Worm (Caenorhabditis elegans) whole organism, early embryonic: ENCODE measurements around the gene srx-96.

Source experiments
- B0310.2 ChIP-seq: sonication (generic microtip); optimal IDR thresholded peaks from 2 replicates; lab custom pipeline; 2016; ENCODE audit warnings: mild to moderate bottlenecking, missing genetic modification characterization, missing compliant biosample characterization
- F13C5.2 ChIP-seq: sonication (generic microtip); optimal IDR thresholded peaks from 2 replicates; lab custom pipeline; 2017; ENCODE audit warnings: mild to moderate bottlenecking, missing genetic modification characterization, inconsistent platforms, missing compliant biosample characterization
- aly-1 ChIP-seq: sonication (generic microtip); optimal IDR thresholded peaks from 2 replicates; lab custom pipeline; 2016; ENCODE audit warnings: missing genetic modification characterization, missing compliant biosample characterization
- ama-1 ChIP-seq: fragments of 150-350 bp; optimal IDR thresholded peaks from 2 replicates; lab custom pipeline; 2014
- ceh-13 ChIP-seq: fragments of 200-800 bp; sonication (Bioruptor generic); optimal IDR thresholded peaks from 2 replicates; lab custom pipeline; 2018; ENCODE audit warnings: mild to moderate bottlenecking, missing genetic modification characterization, missing compliant biosample characterization
- ceh-36 ChIP-seq: sonication (generic microtip); optimal IDR thresholded peaks from 2 replicates; lab custom pipeline; 2016; ENCODE audit warnings: missing genetic modification characterization, inconsistent platforms, missing compliant biosample characterization
- ets-7 ChIP-seq: sonication (generic microtip); optimal IDR thresholded peaks from 2 replicates; lab custom pipeline; 2016; ENCODE audit warnings: missing genotype, missing genetic modification characterization, missing compliant biosample characterization
- flt-1 ChIP-seq: fragments of 200-800 bp; sonication (Bioruptor generic); IDR thresholded peaks from 2 replicates; pipeline ENCODE4 v1.3.6; 2022; ENCODE audit warnings: missing genetic modification characterization, missing compliant biosample characterization
- hmbx-1 ChIP-seq: sonication (generic microtip); optimal IDR thresholded peaks from 2 replicates; lab custom pipeline; 2016; ENCODE audit warnings: mild to moderate bottlenecking, missing genetic modification characterization, missing compliant biosample characterization
- hmg-4 ChIP-seq: fragments of 200-800 bp; sonication (Bioruptor generic); optimal IDR thresholded peaks from 2 replicates; lab custom pipeline; 2018; ENCODE audit warnings: mild to moderate bottlenecking, missing genetic modification characterization, missing compliant biosample characterization
- hnd-1 ChIP-seq: sonication (generic microtip); optimal IDR thresholded peaks from 2 replicates; lab custom pipeline; 2016; ENCODE audit warnings: missing genetic modification characterization, missing compliant biosample characterization
- pes-1 ChIP-seq: fragments of 200-800 bp; sonication (Bioruptor generic); IDR thresholded peaks from 2 replicates; pipeline ENCODE4 v1.3.6; 2022; ENCODE audit warnings: missing genetic modification reagents, missing genetic modification characterization, missing compliant biosample characterization
- scrt-1 ChIP-seq: fragments of 200-800 bp; sonication (Bioruptor generic); IDR thresholded peaks from 2 replicates; pipeline ENCODE4 v1.3.6; 2022; ENCODE audit warnings: missing genetic modification characterization, missing compliant biosample characterization
- sea-1 ChIP-seq: fragments of 200-800 bp; sonication (Bioruptor generic); conservative IDR thresholded peaks from 2 replicates; pipeline ENCODE4 v1.3.6; 2022; ENCODE audit warnings: missing genetic modification characterization, missing compliant biosample characterization
- tbx-11 ChIP-seq: fragments of 200-800 bp; sonication (Bioruptor generic); IDR thresholded peaks from 2 replicates; pipeline ENCODE4 v1.3.6; 2022; ENCODE audit warnings: missing genetic modification characterization, missing compliant biosample characterization
- tbx-37 ChIP-seq: fragments of 200-800 bp; sonication (Bioruptor generic); conservative IDR thresholded peaks from 2 replicates; pipeline ENCODE4 v1.3.6; 2022; ENCODE audit warnings: missing genetic modification reagents, missing genetic modification characterization, missing compliant biosample characterization
- tra-4 ChIP-seq: sonication (generic microtip); optimal IDR thresholded peaks from 2 replicates; lab custom pipeline; 2017; ENCODE audit warnings: missing genetic modification characterization, missing compliant biosample characterization

The srx-96 gene

ce11 chrV:13678542-13678941 lies 32.6 kb upstream of the srx-96 start, which contains the start of the genes tag-65 and ccz-1:
tag-65 (minus strand) TSS chrV:13678587.
ccz-1 (plus strand) TSS chrV:13678875.
- no peak for TF ChIP-seq ceh-36
- no peak for TF ChIP-seq B0310.2
- no peak for TF ChIP-seq pes-1
- TF ChIP-seq ama-1 (lab: Kevin White, UChicago), result no peak
- TF ChIP-seq F13C5.2 (tag; lab: Kevin White, UChicago), result peak; percentile 45

- TF ChIP-seq F13C5.2 (tag; lab: Kevin White, UChicago) (no peak), hnd-1 (tag; lab: Kevin White, UChicago) (no peak), tbx-37 (no peak), hmg-4 (no peak), hmbx-1 (tag; lab: Kevin White, UChicago) (no peak), ama-1 (lab: Kevin White, UChicago) (no peak), aly-1 (tag; lab: Kevin White, UChicago) (no peak), tra-4 (tag; lab: Kevin White, UChicago) (no peak)
Measured at ce11 chrV:13679859-13680258, 31.3 kb upstream of the srx-96 start.

- TF ChIP-seq ets-7 (tag; lab: Kevin White, UChicago) (no peak), pes-1 (0 out of 2 replicates have a peak, but pooled peaks have one; percentile 24)
Measured at ce11 chrV:13681445-13681844, 29.7 kb upstream of the srx-96 start.

- TF ChIP-seq ceh-36, result no peak
- TF ChIP-seq hnd-1 (tag; lab: Kevin White, UChicago), result no peak
- TF ChIP-seq aly-1 (tag; lab: Kevin White, UChicago), result no peak
- TF ChIP-seq tbx-11 (GFP tag; lab: Robert Waterston, UW), result no peak
- no peak for TF ChIP-seq ets-7 (tag; lab: Kevin White, UChicago)
- no peak for TF ChIP-seq ama-1 (lab: Kevin White, UChicago)
- no peak for TF ChIP-seq flt-1 (GFP tag; lab: Robert Waterston, UW)
- TF ChIP-seq hmg-4, result no peak
- no peak for TF ChIP-seq tra-4 (tag; lab: Kevin White, UChicago)
- TF ChIP-seq pes-1, result no peak
- no peak for TF ChIP-seq scrt-1 (GFP tag; lab: Robert Waterston, UW)
- TF ChIP-seq ceh-13, result no peak
- no peak for TF ChIP-seq hmbx-1 (tag; lab: Kevin White, UChicago)
- no peak for TF ChIP-seq F13C5.2 (tag; lab: Kevin White, UChicago)
- TF ChIP-seq tbx-37, result no peak
- TF ChIP-seq sea-1 (GFP tag; lab: Robert Waterston, UW), result no peak
- no peak for TF ChIP-seq B0310.2
Measured at ce11 chrV:13686513-13686912, 24.6 kb upstream of the srx-96 start.

ce11 chrV:13687504-13687903 lies 23.7 kb upstream of the srx-96 start:
- TF ChIP-seq sea-1 (GFP tag; lab: Robert Waterston, UW) (no peak), tra-4 (tag; lab: Kevin White, UChicago) (no peak), scrt-1 (GFP tag; lab: Robert Waterston, UW) (no peak), B0310.2 (no peak), pes-1 (no peak), hnd-1 (tag; lab: Kevin White, UChicago) (no peak), hmg-4 (no peak), aly-1 (tag; lab: Kevin White, UChicago) (no peak), flt-1 (GFP tag; lab: Robert Waterston, UW) (no peak), F13C5.2 (tag; lab: Kevin White, UChicago) (no peak), tbx-11 (GFP tag; lab: Robert Waterston, UW) (no peak), ceh-13 (no peak), tbx-37 (no peak), hmbx-1 (tag; lab: Kevin White, UChicago) (no peak), ama-1 (lab: Kevin White, UChicago) (no peak)

- TF ChIP-seq tra-4 (tag; lab: Kevin White, UChicago) (no peak), scrt-1 (GFP tag; lab: Robert Waterston, UW) (no peak), flt-1 (GFP tag; lab: Robert Waterston, UW) (no peak), F13C5.2 (tag; lab: Kevin White, UChicago) (no peak), ama-1 (lab: Kevin White, UChicago) (no peak), B0310.2 (no peak), aly-1 (tag; lab: Kevin White, UChicago) (no peak), pes-1 (no peak), hmg-4 (no peak), tbx-11 (GFP tag; lab: Robert Waterston, UW) (no peak), ets-7 (tag; lab: Kevin White, UChicago) (no peak), hnd-1 (tag; lab: Kevin White, UChicago) (no peak)
Measured at ce11 chrV:13689592-13689991, 21.6 kb upstream of the srx-96 start, which contains the start of gene T01D3.1. T01D3.1 (plus strand) TSS chrV:13689892.

- TF ChIP-seq tbx-37, result no peak
- no peak for TF ChIP-seq pes-1
- TF ChIP-seq hmbx-1 (tag; lab: Kevin White, UChicago), result no peak
- TF ChIP-seq hmg-4, result no peak
- TF ChIP-seq B0310.2, result no peak
- TF ChIP-seq hnd-1 (tag; lab: Kevin White, UChicago), result no peak
- no peak for TF ChIP-seq ceh-13
- TF ChIP-seq ets-7 (tag; lab: Kevin White, UChicago), result no peak
- no peak for TF ChIP-seq tra-4 (tag; lab: Kevin White, UChicago)
- TF ChIP-seq ceh-36, result no peak
- TF ChIP-seq tbx-11 (GFP tag; lab: Robert Waterston, UW), result no peak
- TF ChIP-seq ama-1 (lab: Kevin White, UChicago), result no peak
- no peak for TF ChIP-seq flt-1 (GFP tag; lab: Robert Waterston, UW)
- no peak for TF ChIP-seq sea-1 (GFP tag; lab: Robert Waterston, UW)
- TF ChIP-seq scrt-1 (GFP tag; lab: Robert Waterston, UW), result no peak
Measured at ce11 chrV:13690276-13690675, 20.9 kb upstream of the srx-96 start.

- TF ChIP-seq hmbx-1 (tag; lab: Kevin White, UChicago) (no peak), B0310.2 (no peak), aly-1 (tag; lab: Kevin White, UChicago) (no peak), hnd-1 (tag; lab: Kevin White, UChicago) (no peak), ceh-13 (no peak), scrt-1 (GFP tag; lab: Robert Waterston, UW) (no peak), ets-7 (tag; lab: Kevin White, UChicago) (no peak), tbx-11 (GFP tag; lab: Robert Waterston, UW) (no peak), ama-1 (lab: Kevin White, UChicago) (no peak), tra-4 (tag; lab: Kevin White, UChicago) (no peak)
Measured at ce11 chrV:13694103-13694502, 17.1 kb upstream of the srx-96 start.
